Worm (Caenorhabditis elegans) whole organism, midembryonic: ENCODE results near the gene W05B10.3.

Source experiments
- T22C8.4 ChIP-seq: fragments of 200-800 bp; sonication (Bioruptor generic); IDR thresholded peaks from 2 replicates; pipeline ENCODE4 v1.3.6; 2022; ENCODE audit warnings: missing genetic modification characterization, missing compliant biosample characterization
- cog-1 ChIP-seq: sonication (generic microtip); optimal IDR thresholded peaks from 2 replicates; lab custom pipeline; 2016; ENCODE audit warnings: missing genetic modification characterization, missing compliant biosample characterization
- flt-1 ChIP-seq: fragments of 200-800 bp; sonication (Bioruptor generic); IDR thresholded peaks from 2 replicates; pipeline ENCODE4 v1.3.6; 2022; ENCODE audit warnings: missing genetic modification characterization, missing compliant biosample characterization
- klf-2 ChIP-seq: fragments of 200-800 bp; sonication (Bioruptor generic); conservative IDR thresholded peaks from 2 replicates; pipeline ENCODE4 v1.3.6; 2022; ENCODE audit warnings: missing genetic modification reagents, missing genetic modification characterization, missing compliant biosample characterization
- med-1 ChIP-seq: sonication (generic microtip); optimal IDR thresholded peaks from 2 replicates; lab custom pipeline; 2017; ENCODE audit warnings: missing genetic modification characterization, mild to moderate bottlenecking, missing compliant biosample characterization, antibody characterized with exemption, missing genetic modification reagents; ENCODE audit not compliant: insufficient read depth
- ref-1 ChIP-seq: fragments of 200-800 bp; sonication (Bioruptor generic); conservative IDR thresholded peaks from 2 replicates; pipeline ENCODE4 v1.3.6; 2022; ENCODE audit warnings: missing genetic modification reagents, missing genetic modification characterization, missing compliant biosample characterization
- tab-1 ChIP-seq: fragments of 200-800 bp; sonication (Bioruptor generic); IDR thresholded peaks from 2 replicates; pipeline ENCODE4 v1.3.6; 2022; ENCODE audit warnings: missing genetic modification characterization, missing compliant biosample characterization
- ztf-23 ChIP-seq: fragments of 200-800 bp; sonication (Bioruptor generic); IDR thresholded peaks from 2 replicates; pipeline ENCODE4 v1.3.6; 2022; ENCODE audit warnings: missing genetic modification reagents, missing genetic modification characterization, missing compliant biosample characterization
- ztf-29 ChIP-seq: fragments of 200-800 bp; sonication (Bioruptor generic); IDR thresholded peaks from 2 replicates; pipeline ENCODE4 v1.3.6; 2022; ENCODE audit warnings: missing genetic modification reagents, missing genetic modification characterization, missing compliant biosample characterization

The W05B10.3 gene

ce11 chrV:12661619-12662018 lies at the start of gene W05B10.3:
W05B10.3 (minus strand) TSS chrV:12661719.
- TF ChIP-seq klf-2 (no peak), cog-1 (tag; lab: Kevin White, UChicago) (no peak), ztf-29 (no peak), flt-1 (no peak), ref-1 (GFP tag; lab: Robert Waterston, UW) (no peak), T22C8.4 (GFP tag; lab: Robert Waterston, UW) (no peak), ztf-23 (GFP tag; lab: Robert Waterston, UW) (no peak), tab-1 (GFP tag; lab: Robert Waterston, UW) (no peak), med-1 (no peak)

ce11 chrV:12708305-12708704 lies 46.8 kb upstream of the W05B10.3 start, which contains the start of gene R11D1.2:
R11D1.2 (plus strand) TSS chrV:12708605.
- TF ChIP-seq flt-1 (no peak), cog-1 (tag; lab: Kevin White, UChicago) (no peak), ztf-29 (no peak), klf-2 (no peak), med-1 (no peak), tab-1 (GFP tag; lab: Robert Waterston, UW) (no peak), T22C8.4 (GFP tag; lab: Robert Waterston, UW) (no peak), ref-1 (GFP tag; lab: Robert Waterston, UW) (no peak), ztf-23 (GFP tag; lab: Robert Waterston, UW) (no peak)

DNA sequence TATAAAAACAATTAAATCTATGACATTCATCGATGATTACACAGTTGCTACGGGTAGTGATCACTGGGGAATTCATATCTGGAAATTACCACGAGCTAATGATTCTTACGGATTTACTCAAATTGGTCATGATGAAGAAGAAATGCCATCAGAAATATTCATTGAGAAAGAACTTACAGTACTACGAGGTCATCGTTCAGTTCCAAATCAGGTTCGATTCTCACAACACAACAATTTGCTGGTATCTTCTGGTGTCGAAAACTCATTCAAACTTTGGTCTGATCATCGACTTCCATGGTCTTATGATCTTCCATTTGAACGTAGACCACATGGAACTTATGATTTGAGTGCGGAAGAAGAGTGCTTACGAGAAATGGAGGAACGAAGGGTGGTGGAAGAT lies 45.0 kb upstream of the W05B10.3 start:
- no peak for TF ChIP-seq ztf-23 (GFP tag; lab: Robert Waterston, UW)
- TF ChIP-seq med-1 = no peak
- TF ChIP-seq T22C8.4 (GFP tag; lab: Robert Waterston, UW) = no peak
- no peak for TF ChIP-seq klf-2
- TF ChIP-seq cog-1 (tag; lab: Kevin White, UChicago) = no peak
- no peak for TF ChIP-seq ref-1 (GFP tag; lab: Robert Waterston, UW)
- TF ChIP-seq ztf-29 = no peak
- no peak for TF ChIP-seq tab-1 (GFP tag; lab: Robert Waterston, UW)
- no peak for TF ChIP-seq flt-1

ce11 chrV:12704077-12704476 lies 42.6 kb upstream of the W05B10.3 start, which contains the start of gene R11D1.1:
R11D1.1 (plus strand) TSS chrV:12704377.
- TF ChIP-seq klf-2 (no peak), med-1 (no peak), ztf-23 (GFP tag; lab: Robert Waterston, UW) (no peak)

ce11 chrV:12701613-12702012 lies 40.1 kb upstream of the W05B10.3 start:
- no peak for TF ChIP-seq T22C8.4 (GFP tag; lab: Robert Waterston, UW)
- no peak for TF ChIP-seq ztf-29
- no peak for TF ChIP-seq flt-1
- TF ChIP-seq ref-1 (GFP tag; lab: Robert Waterston, UW) = no peak
- TF ChIP-seq cog-1 (tag; lab: Kevin White, UChicago) = no peak
- no peak for TF ChIP-seq tab-1 (GFP tag; lab: Robert Waterston, UW)
- TF ChIP-seq ztf-23 (GFP tag; lab: Robert Waterston, UW) = no peak
- no peak for TF ChIP-seq med-1
- no peak for TF ChIP-seq klf-2

DNA sequence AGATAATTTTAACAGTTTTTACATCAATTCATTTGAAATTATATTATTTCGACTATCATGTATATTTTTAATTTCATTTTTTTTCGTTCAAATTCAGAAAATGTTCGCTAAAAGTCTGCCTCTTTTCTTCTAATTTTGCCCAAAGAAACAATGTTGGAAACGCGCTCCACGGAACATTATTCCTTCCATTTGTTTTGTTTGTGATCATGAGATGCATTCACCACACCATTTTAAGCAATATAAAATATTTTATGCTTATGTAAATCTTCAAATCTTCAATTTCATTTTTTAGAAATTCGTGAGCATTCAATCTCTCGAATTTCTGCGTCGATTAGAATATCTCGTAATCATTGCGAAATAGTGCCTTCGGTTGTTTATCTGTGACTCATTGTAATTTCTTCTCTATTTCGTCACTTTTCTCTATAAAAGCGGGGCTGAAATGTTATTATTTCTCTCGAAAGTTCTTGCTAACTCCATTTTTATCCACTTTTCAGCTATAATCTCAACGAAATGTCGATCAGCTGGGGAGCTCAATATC lies 35.9 kb upstream of the W05B10.3 start, which contains the start of gene istr-1:
istr-1 (plus strand) TSS at position 495 of the 538 bp plus-strand sequence.
- TF ChIP-seq ztf-23 (GFP tag; lab: Robert Waterston, UW) = no peak
- TF ChIP-seq T22C8.4 (GFP tag; lab: Robert Waterston, UW) = no peak
- TF ChIP-seq ref-1 (GFP tag; lab: Robert Waterston, UW) = no peak
- no peak for TF ChIP-seq klf-2
- no peak for TF ChIP-seq flt-1
- TF ChIP-seq med-1 = no peak
- TF ChIP-seq cog-1 (tag; lab: Kevin White, UChicago) = no peak
- no peak for TF ChIP-seq ztf-29
- no peak for TF ChIP-seq tab-1 (GFP tag; lab: Robert Waterston, UW)

DNA sequence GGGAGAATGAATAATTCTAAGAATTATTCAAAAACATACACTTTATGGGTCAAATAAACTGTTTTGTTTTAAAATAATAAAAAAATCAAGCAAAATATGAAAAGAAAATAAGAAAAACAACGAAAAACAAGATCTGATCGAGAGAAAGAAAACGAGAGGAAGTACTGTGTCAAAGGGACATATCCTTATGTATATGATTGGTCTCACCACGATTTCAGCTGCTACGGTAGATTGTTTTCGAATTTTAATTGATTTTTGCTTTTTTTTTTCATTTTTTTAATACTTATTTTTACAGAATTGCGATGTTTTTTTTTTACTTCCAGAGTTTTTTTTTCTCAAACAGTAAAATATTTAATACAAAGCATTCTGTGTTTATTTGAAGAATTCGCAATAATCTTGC lies 35.3 kb upstream of the W05B10.3 start:
- TF ChIP-seq cog-1 (tag; lab: Kevin White, UChicago) = no peak
- no peak for TF ChIP-seq flt-1
- no peak for TF ChIP-seq T22C8.4 (GFP tag; lab: Robert Waterston, UW)
- no peak for TF ChIP-seq klf-2

ce11 chrV:12695968-12696367 lies 34.4 kb upstream of the W05B10.3 start, which contains the start of gene K10C8.4:
K10C8.4 (plus strand) TSS chrV:12696268.
- TF ChIP-seq ztf-23 (GFP tag; lab: Robert Waterston, UW) (no peak), tab-1 (GFP tag; lab: Robert Waterston, UW) (no peak)

DNA sequence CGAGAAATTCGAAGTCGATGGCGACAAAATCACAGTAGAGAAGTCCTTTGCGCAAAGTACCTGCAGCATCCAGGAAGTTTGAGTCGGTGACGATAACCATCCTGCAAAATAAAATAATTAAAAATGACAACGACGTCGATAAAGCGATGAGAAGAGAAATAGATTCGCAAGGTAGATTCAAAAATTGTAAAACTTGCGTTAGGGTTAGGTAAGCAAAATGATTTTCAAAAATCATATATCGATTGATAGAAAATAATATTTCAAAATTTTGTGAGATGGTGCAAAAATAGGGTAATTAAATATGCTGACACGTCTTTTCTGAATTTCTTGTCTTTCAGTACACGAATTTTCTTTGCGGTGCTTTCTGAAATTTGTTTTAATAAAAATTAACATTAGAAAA lies 33.6 kb upstream of the W05B10.3 start, which contains the start of gene parn-1:
parn-1 (minus strand) TSS at position 101 of the 400 bp plus-strand sequence.
- TF ChIP-seq ref-1 (GFP tag; lab: Robert Waterston, UW) (no peak), klf-2 (no peak), tab-1 (GFP tag; lab: Robert Waterston, UW) (no peak), ztf-23 (GFP tag; lab: Robert Waterston, UW) (no peak), med-1 (no peak), T22C8.4 (GFP tag; lab: Robert Waterston, UW) (no peak), cog-1 (tag; lab: Kevin White, UChicago) (no peak), ztf-29 (no peak), flt-1 (no peak)

DNA sequence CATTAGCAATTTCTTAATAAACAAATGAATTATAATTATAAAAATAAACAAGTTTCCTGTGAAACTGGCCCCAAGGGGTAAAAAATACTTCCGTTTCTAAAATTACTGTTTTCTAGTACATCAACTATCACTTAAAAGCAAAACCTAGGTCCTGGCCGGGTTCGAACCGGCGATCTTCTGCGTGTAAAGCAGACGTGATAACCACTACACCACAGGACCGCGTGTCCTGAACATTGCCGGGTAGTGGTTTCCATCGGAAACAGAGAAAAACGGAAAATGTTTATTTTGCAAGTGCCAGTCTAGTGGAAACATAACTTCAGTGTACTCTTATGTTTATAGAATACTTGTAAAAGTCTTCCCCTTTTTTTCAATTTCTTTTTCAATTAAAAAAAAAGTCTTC lies 21.7 kb upstream of the W05B10.3 start:
- no peak for TF ChIP-seq ztf-23 (GFP tag; lab: Robert Waterston, UW)
- TF ChIP-seq ztf-29 = no peak
- no peak for TF ChIP-seq med-1
- no peak for TF ChIP-seq flt-1
- no peak for TF ChIP-seq tab-1 (GFP tag; lab: Robert Waterston, UW)
- TF ChIP-seq T22C8.4 (GFP tag; lab: Robert Waterston, UW) = no peak

ce11 chrV:12679807-12680206 lies 18.3 kb upstream of the W05B10.3 start, which contains the start of gene frpr-15:
frpr-15 (plus strand) TSS chrV:12680107.
- TF ChIP-seq ztf-23 (GFP tag; lab: Robert Waterston, UW) = no peak
